Worm (Caenorhabditis elegans) whole organism, L3 larva: ENCODE data around the gene R02C2.7.

Experiments
- ZK546.5 ChIP-seq: sonication (generic microtip); optimal IDR thresholded peaks from 2 replicates; lab custom pipeline; 2017; ENCODE audit warnings: missing biosample characterization, missing genetic modification characterization
- ceh-9 ChIP-seq: sonication (generic microtip); optimal IDR thresholded peaks from 2 replicates; lab custom pipeline; 2018; ENCODE audit warnings: missing biosample characterization, missing genetic modification characterization
- daf-12 ChIP-seq: fragments of 150-350 bp; optimal IDR thresholded peaks from 2 replicates; lab custom pipeline; 2014; ENCODE audit warnings: missing biosample characterization, missing genetic modification reagents, missing genetic modification characterization
- egl-27 ChIP-seq: sonication (generic microtip); optimal IDR thresholded peaks from 4 replicates; lab custom pipeline; 2017; ENCODE audit warnings: missing biosample characterization, missing genetic modification reagents, missing genetic modification characterization
- egl-5 ChIP-seq: fragments of 150-350 bp; optimal IDR thresholded peaks from 2 replicates; lab custom pipeline; 2017; ENCODE audit warnings: missing biosample characterization, missing genetic modification reagents, missing genetic modification characterization, inconsistent platforms
- elt-3 ChIP-seq, 3 experiments: fragments of 150-350 bp in 1 of 3; sonication (generic microtip) in 2 of 3; optimal IDR thresholded peaks; 2 replicates in 2 of 3; 4 replicates in 1 of 3; lab custom pipeline; 2014 to 2017; ENCODE audit warnings: missing biosample characterization in 3 of 3, missing genetic modification characterization in 3 of 3
- fkh-2 ChIP-seq: fragments of 150-350 bp; optimal IDR thresholded peaks from 2 replicates; lab custom pipeline; 2014; ENCODE audit warnings: missing biosample characterization, missing genetic modification reagents, missing genetic modification characterization
- fos-1 ChIP-seq: fragments of 150-350 bp; optimal IDR thresholded peaks from 2 replicates; lab custom pipeline; 2014; ENCODE audit warnings: missing biosample characterization, missing genetic modification characterization
- jun-1 ChIP-seq: fragments of 150-350 bp; optimal IDR thresholded peaks from 2 replicates; lab custom pipeline; 2014; ENCODE audit warnings: missing biosample characterization, missing genetic modification reagents, missing genetic modification characterization
- lin-15B ChIP-seq: fragments of 150-350 bp; optimal IDR thresholded peaks from 2 replicates; lab custom pipeline; 2014; ENCODE audit warnings: missing biosample characterization, missing genetic modification characterization
- lin-39 ChIP-seq: fragments of 150-350 bp; optimal IDR thresholded peaks from 2 replicates; lab custom pipeline; 2018; ENCODE audit warnings: missing biosample characterization, missing genetic modification reagents, missing genetic modification characterization
- lsy-12 ChIP-seq: sonication (generic microtip); optimal IDR thresholded peaks from 2 replicates; lab custom pipeline; 2016; ENCODE audit warnings: mild to moderate bottlenecking, missing genetic modification characterization, missing compliant biosample characterization
- mdl-1 ChIP-seq: fragments of 150-350 bp; optimal IDR thresholded peaks from 2 replicates; lab custom pipeline; 2014; ENCODE audit warnings: missing biosample characterization, missing genetic modification characterization
- nfya-1 ChIP-seq: sonication (generic microtip); optimal IDR thresholded peaks from 2 replicates; lab custom pipeline; 2017; ENCODE audit warnings: missing genetic modification characterization, mild to moderate bottlenecking, missing compliant biosample characterization, antibody characterized with exemption, moderate library complexity; ENCODE audit not compliant: insufficient read depth
- nhr-11 ChIP-seq: fragments of 150-350 bp; optimal IDR thresholded peaks from 2 replicates; lab custom pipeline; 2014; ENCODE audit warnings: missing biosample characterization, missing genetic modification characterization
- nhr-23 ChIP-seq: fragments of 150-350 bp; optimal IDR thresholded peaks from 2 replicates; lab custom pipeline; 2014; ENCODE audit warnings: missing biosample characterization, missing genetic modification reagents, missing genetic modification characterization
- nhr-25 ChIP-seq: sonication (generic microtip); optimal IDR thresholded peaks from 2 replicates; lab custom pipeline; 2017; ENCODE audit warnings: missing biosample characterization, missing genetic modification characterization
- nhr-28 ChIP-seq: fragments of 150-350 bp; optimal IDR thresholded peaks from 2 replicates; lab custom pipeline; 2014; ENCODE audit warnings: missing biosample characterization, missing genetic modification characterization
- nhr-43 ChIP-seq: sonication (generic microtip); optimal IDR thresholded peaks from 2 replicates; lab custom pipeline; 2016; ENCODE audit warnings: mild to moderate bottlenecking, missing genetic modification characterization, missing compliant biosample characterization; ENCODE audit not compliant: poor library complexity, severe bottlenecking
- nhr-67 ChIP-seq: fragments of 150-350 bp; optimal IDR thresholded peaks from 2 replicates; lab custom pipeline; 2014; ENCODE audit warnings: missing biosample characterization, missing genetic modification characterization
- nhr-77 ChIP-seq: fragments of 150-350 bp; optimal IDR thresholded peaks from 2 replicates; lab custom pipeline; 2014; ENCODE audit warnings: missing biosample characterization, missing genetic modification characterization
- pha-4 ChIP-seq: fragments of 150-350 bp; optimal IDR thresholded peaks from 2 replicates; lab custom pipeline; 2014; ENCODE audit warnings: missing biosample characterization, missing genetic modification reagents, missing genetic modification characterization
- pqm-1 ChIP-seq: fragments of 150-350 bp; optimal IDR thresholded peaks from 2 replicates; lab custom pipeline; 2017; ENCODE audit warnings: missing biosample characterization, missing genetic modification characterization, inconsistent platforms
- sea-2 ChIP-seq: fragments of 150-350 bp; sonication (generic microtip); optimal IDR thresholded peaks from 4 replicates; lab custom pipeline; 2014; ENCODE audit warnings: missing biosample characterization, missing genetic modification reagents, missing genetic modification characterization
- skn-1 ChIP-seq: fragments of 150-350 bp; optimal IDR thresholded peaks from 2 replicates; lab custom pipeline; 2014; ENCODE audit warnings: missing biosample characterization, missing genetic modification characterization
- snpc-4 ChIP-seq: fragments of 150-350 bp; optimal IDR thresholded peaks from 2 replicates; lab custom pipeline; 2014; ENCODE audit warnings: missing biosample characterization, missing genetic modification characterization
- tbx-2 ChIP-seq: sonication (generic microtip); optimal IDR thresholded peaks from 2 replicates; lab custom pipeline; 2016; ENCODE audit warnings: mild to moderate bottlenecking, missing genetic modification characterization, missing compliant biosample characterization
- unc-39 ChIP-seq: sonication (generic microtip); optimal IDR thresholded peaks from 4 replicates; lab custom pipeline; 2017; ENCODE audit warnings: missing biosample characterization, missing genetic modification characterization
- unc-62 ChIP-seq: fragments of 150-350 bp; sonication (generic microtip); optimal IDR thresholded peaks from 4 replicates; lab custom pipeline; 2014; ENCODE audit warnings: missing biosample characterization, missing genetic modification reagents, missing genetic modification characterization
- zag-1 ChIP-seq: fragments of 150-350 bp; optimal IDR thresholded peaks from 2 replicates; lab custom pipeline; 2014; ENCODE audit warnings: missing biosample characterization, missing genetic modification characterization
- ztf-11 ChIP-seq: fragments of 150-350 bp; optimal IDR thresholded peaks from 2 replicates; lab custom pipeline; 2014; ENCODE audit warnings: missing biosample characterization, missing genetic modification characterization
- ztf-4 ChIP-seq: fragments of 150-350 bp; optimal IDR thresholded peaks from 2 replicates; lab custom pipeline; 2014; ENCODE audit warnings: missing biosample characterization, missing genetic modification characterization

Gene R02C2.7

ce11 chrV:242518-242917, at the start of gene R02C2.7:
Gene R02C2.7 (minus strand): TSS chrV:242618.
- TF ChIP-seq nhr-28 (tag; lab: Kevin White, UChicago), result no peak
- TF ChIP-seq fos-1 (tag; lab: Kevin White, UChicago), result no peak
- no peak for TF ChIP-seq egl-27 (tag; lab: Kevin White, UChicago)
- no peak for TF ChIP-seq nhr-23 (tag; lab: Kevin White, UChicago)
- no peak for TF ChIP-seq unc-39 (tag; lab: Kevin White, UChicago)
- no peak for TF ChIP-seq ztf-11 (tag; lab: Kevin White, UChicago)
- TF ChIP-seq mdl-1 (tag; lab: Kevin White, UChicago), result no peak
- no peak for TF ChIP-seq egl-5
- TF ChIP-seq, all 47 proteins: peak for 0

ce11 chrV:285298-285697, 42.9 kb upstream of the R02C2.7 start:
- no peak for TF ChIP-seq zag-1 (tag; lab: Kevin White, UChicago)
- no peak for TF ChIP-seq nhr-77 (tag; lab: Kevin White, UChicago)
- no peak for TF ChIP-seq ceh-9 (tag; lab: Kevin White, UChicago)
- no peak for TF ChIP-seq nhr-28 (tag; lab: Kevin White, UChicago)
- TF ChIP-seq egl-27 (tag; lab: Kevin White, UChicago), result no peak
- TF ChIP-seq nfya-1, result peak; percentile 89

ce11 chrV:284808-285207, 42.4 kb upstream of the R02C2.7 start:
- TF ChIP-seq lin-39 (tag; lab: Kevin White, UChicago) (no peak), jun-1 (tag; lab: Kevin White, UChicago) (no peak), nhr-77 (tag; lab: Kevin White, UChicago) (no peak), snpc-4 (tag; lab: Kevin White, UChicago) (no peak), ztf-4 (tag; lab: Kevin White, UChicago) (no peak), pqm-1 (no peak), fkh-2 (no peak), unc-62 (GFP tag; lab: Kevin White, UChicago) (no peak), fos-1 (tag; lab: Kevin White, UChicago) (no peak), nhr-11 (tag; lab: Kevin White, UChicago) (no peak), sea-2 (GFP tag; lab: Kevin White, UChicago) (no peak), nhr-67 (tag; lab: Kevin White, UChicago) (no peak), pha-4 (tag; lab: Kevin White, UChicago) (no peak), nhr-23 (tag; lab: Kevin White, UChicago) (no peak), nhr-28 (tag; lab: Kevin White, UChicago) (no peak), daf-12 (tag; lab: Kevin White, UChicago) (no peak)

- TF ChIP-seq nhr-67 (tag; lab: Kevin White, UChicago) (no peak), ceh-9 (tag; lab: Kevin White, UChicago) (no peak), tbx-2 (tag; lab: Kevin White, UChicago) (no peak), pha-4 (tag; lab: Kevin White, UChicago) (no peak), nhr-43 (tag; lab: Kevin White, UChicago) (no peak), egl-27 (tag; lab: Kevin White, UChicago) (no peak), elt-3 (tag; optimal IDR thresholded peaks at IDR 0.05; lab: Kevin White, UChicago) (no peak), snpc-4 (tag; lab: Kevin White, UChicago) (no peak), mdl-1 (tag; lab: Kevin White, UChicago) (no peak)
These were observed 41.5 kb upstream of the R02C2.7 start for ce11 chrV:283953-284352.

ce11 chrV:281616-282015, 39.2 kb upstream of the R02C2.7 start, which contains the start of gene npr-5:
Gene npr-5 (minus strand): TSS chrV:281716.
- TF ChIP-seq nhr-28 (tag; lab: Kevin White, UChicago) (no peak), lin-15B (tag; lab: Kevin White, UChicago) (no peak), fkh-2 (no peak), skn-1 (tag; lab: Kevin White, UChicago) (no peak), ZK546.5 (no peak), nhr-25 (tag; lab: Kevin White, UChicago) (no peak), lsy-12 (tag; lab: Kevin White, UChicago) (no peak), nhr-11 (tag; lab: Kevin White, UChicago) (no peak), daf-12 (tag; lab: Kevin White, UChicago) (no peak)
